Worm (Caenorhabditis elegans) whole organism, L2 larva: ENCODE data around the gene C17H12.6.

Experiments used
- C34F6.9 ChIP-seq: fragments of 150-350 bp; optimal IDR thresholded peaks from 2 replicates; lab custom pipeline; 2014; ENCODE audit warnings: missing biosample characterization, missing genetic modification characterization
- F13H6.1 ChIP-seq: sonication (generic microtip); optimal IDR thresholded peaks from 2 replicates; lab custom pipeline; 2016; ENCODE audit warnings: missing genetic modification characterization, missing compliant biosample characterization
- R02D3.7 ChIP-seq: fragments of 150-350 bp; optimal IDR thresholded peaks from 2 replicates; lab custom pipeline; 2014; ENCODE audit warnings: missing biosample characterization, missing genetic modification characterization
- Y55F3AM.14 ChIP-seq: fragments of 200-800 bp; sonication (Bioruptor generic); optimal IDR thresholded peaks from 2 replicates; lab custom pipeline; 2018; ENCODE audit warnings: mild to moderate bottlenecking, missing genetic modification characterization, missing compliant biosample characterization
- ZK546.5 ChIP-seq: sonication (generic microtip); optimal IDR thresholded peaks from 2 replicates; lab custom pipeline; 2017; ENCODE audit warnings: missing biosample characterization, missing genetic modification characterization
- alr-1 ChIP-seq: fragments of 150-350 bp; optimal IDR thresholded peaks from 2 replicates; lab custom pipeline; 2014; ENCODE audit warnings: missing biosample characterization, missing genetic modification characterization
- aly-2 ChIP-seq: fragments of 150-350 bp; optimal IDR thresholded peaks from 2 replicates; lab custom pipeline; 2014; ENCODE audit warnings: missing biosample characterization, missing genetic modification characterization
- ama-1 ChIP-seq: fragments of 150-350 bp; optimal IDR thresholded peaks from 2 replicates; lab custom pipeline; 2018; ENCODE audit warnings: inconsistent platforms
- blmp-1 ChIP-seq: sonication (generic microtip); optimal IDR thresholded peaks from 2 replicates; lab custom pipeline; 2017; ENCODE audit warnings: missing genetic modification characterization, mild to moderate bottlenecking, missing compliant biosample characterization, antibody characterized with exemption, moderate library complexity; ENCODE audit not compliant: insufficient read depth
- ceh-16 ChIP-seq: fragments of 150-350 bp; optimal IDR thresholded peaks from 2 replicates; lab custom pipeline; 2014; ENCODE audit warnings: missing biosample characterization, missing genetic modification characterization
- ceh-82 ChIP-seq: fragments of 150-350 bp; optimal IDR thresholded peaks from 2 replicates; lab custom pipeline; 2014; ENCODE audit warnings: missing biosample characterization, missing genetic modification characterization
- crh-2 ChIP-seq: sonication (generic microtip); optimal IDR thresholded peaks from 2 replicates; lab custom pipeline; 2017; ENCODE audit warnings: missing biosample characterization, missing genetic modification characterization
- egl-27 ChIP-seq: sonication (generic microtip); optimal IDR thresholded peaks from 3 replicates; lab custom pipeline; 2017; ENCODE audit warnings: missing biosample characterization, missing genetic modification reagents, missing genetic modification characterization
- elt-1 ChIP-seq: fragments of 150-350 bp; optimal IDR thresholded peaks from 2 replicates; lab custom pipeline; 2014; ENCODE audit warnings: missing biosample characterization, missing genetic modification characterization
- elt-3 ChIP-seq: sonication (generic microtip); optimal IDR thresholded peaks from 2 replicates; lab custom pipeline; 2017; ENCODE audit warnings: missing biosample characterization, missing genetic modification characterization
- fos-1 ChIP-seq: fragments of 150-350 bp; optimal IDR thresholded peaks from 2 replicates; lab custom pipeline; 2014; ENCODE audit warnings: missing biosample characterization, missing genetic modification characterization
- gmeb-1 ChIP-seq: fragments of 150-350 bp; optimal IDR thresholded peaks from 2 replicates; lab custom pipeline; 2014; ENCODE audit warnings: missing biosample characterization, missing genetic modification characterization
- lin-11 ChIP-seq: fragments of 150-350 bp; sonication (generic microtip); optimal IDR thresholded peaks from 2 replicates; lab custom pipeline; 2014; ENCODE audit warnings: missing biosample characterization, missing genetic modification characterization, inconsistent platforms, mixed read lengths
- lin-13 ChIP-seq: fragments of 150-350 bp; optimal IDR thresholded peaks from 2 replicates; lab custom pipeline; 2014; ENCODE audit warnings: missing biosample characterization, missing genetic modification reagents, missing genetic modification characterization
- lin-39 ChIP-seq: fragments of 150-350 bp; optimal IDR thresholded peaks from 2 replicates; lab custom pipeline; 2014; ENCODE audit warnings: missing biosample characterization, missing genetic modification reagents, missing genetic modification characterization
- lsy-2 ChIP-seq, 2 experiments: fragments of 150-350 bp in 1 of 2; sonication (generic microtip) in 1 of 2; optimal IDR thresholded peaks; 2 replicates each; lab custom pipeline; 2014 to 2017; ENCODE audit warnings: missing biosample characterization in 2 of 2, missing genetic modification characterization in 2 of 2
- mab-5 ChIP-seq: fragments of 150-350 bp; optimal IDR thresholded peaks from 2 replicates; lab custom pipeline; 2014; ENCODE audit warnings: missing biosample characterization, missing genetic modification characterization
- mbf-1 ChIP-seq: sonication (generic microtip); optimal IDR thresholded peaks from 2 replicates; lab custom pipeline; 2017; ENCODE audit warnings: missing biosample characterization, missing genetic modification characterization
- mdl-1 ChIP-seq, 2 experiments: fragments of 150-350 bp in 1 of 2; sonication (generic microtip) in 1 of 2; optimal IDR thresholded peaks; 2 replicates each; lab custom pipeline; 2017; ENCODE audit warnings: missing biosample characterization in 2 of 2, missing genetic modification characterization in 2 of 2
- nhr-10 ChIP-seq: sonication (generic microtip); optimal IDR thresholded peaks from 2 replicates; lab custom pipeline; 2017; ENCODE audit warnings: missing biosample characterization, missing genetic modification characterization
- nhr-12 ChIP-seq: fragments of 150-350 bp; optimal IDR thresholded peaks from 2 replicates; lab custom pipeline; 2014; ENCODE audit warnings: missing biosample characterization, missing genetic modification characterization
- nhr-129 ChIP-seq: fragments of 150-350 bp; optimal IDR thresholded peaks from 2 replicates; lab custom pipeline; 2014; ENCODE audit warnings: missing biosample characterization, missing genetic modification characterization
- nhr-21 ChIP-seq: fragments of 150-350 bp; optimal IDR thresholded peaks from 2 replicates; lab custom pipeline; 2014; ENCODE audit warnings: missing biosample characterization, missing genetic modification characterization
- nhr-23 ChIP-seq: fragments of 150-350 bp; optimal IDR thresholded peaks from 2 replicates; lab custom pipeline; 2014; ENCODE audit warnings: missing biosample characterization, missing genetic modification reagents, missing genetic modification characterization
- nhr-25 ChIP-seq: fragments of 150-350 bp; sonication (generic microtip); optimal IDR thresholded peaks from 3 replicates; lab custom pipeline; 2014; ENCODE audit warnings: missing biosample characterization, missing genetic modification characterization
- nhr-6 ChIP-seq: fragments of 150-350 bp; optimal IDR thresholded peaks from 2 replicates; lab custom pipeline; 2014; ENCODE audit warnings: missing biosample characterization, missing genetic modification characterization
- sem-4 ChIP-seq: fragments of 150-350 bp; optimal IDR thresholded peaks from 2 replicates; lab custom pipeline; 2014; ENCODE audit warnings: missing biosample characterization, missing genetic modification reagents, missing genetic modification characterization
- skn-1 ChIP-seq: sonication (generic microtip); optimal IDR thresholded peaks from 2 replicates; lab custom pipeline; 2017; ENCODE audit warnings: missing biosample characterization, missing genetic modification characterization
- sma-3 ChIP-seq: sonication (generic microtip); optimal IDR thresholded peaks from 2 replicates; lab custom pipeline; 2016; ENCODE audit warnings: missing genetic modification reagents, missing genetic modification characterization, missing compliant biosample characterization
- sma-9 ChIP-seq, 2 experiments: fragments of 150-350 bp in 1 of 2; sonication (generic microtip) in 1 of 2; optimal IDR thresholded peaks; 2 replicates each; lab custom pipeline; 2014 to 2016; ENCODE audit warnings: missing genetic modification characterization in 2 of 2, mild to moderate bottlenecking in 1 of 2, missing biosample characterization in 1 of 2, missing compliant biosample characterization in 1 of 2, missing genetic modification reagents in 1 of 2, moderate library complexity in 1 of 2
- unc-39 ChIP-seq: fragments of 150-350 bp; optimal IDR thresholded peaks from 2 replicates; lab custom pipeline; 2014; ENCODE audit warnings: missing biosample characterization, missing genetic modification characterization
- unc-55 ChIP-seq: fragments of 150-350 bp; sonication (generic microtip); optimal IDR thresholded peaks from 3 replicates; lab custom pipeline; 2014; ENCODE audit warnings: missing biosample characterization, missing genetic modification reagents, missing genetic modification characterization
- unc-62 ChIP-seq: fragments of 150-350 bp; optimal IDR thresholded peaks from 2 replicates; lab custom pipeline; 2014; ENCODE audit warnings: missing biosample characterization, missing genetic modification reagents, missing genetic modification characterization
- zag-1 ChIP-seq: fragments of 150-350 bp; optimal IDR thresholded peaks from 2 replicates; lab custom pipeline; 2014; ENCODE audit warnings: missing biosample characterization, missing genetic modification characterization
- ztf-1 ChIP-seq: fragments of 200-800 bp; sonication (Bioruptor generic); conservative IDR thresholded peaks from 2 replicates; pipeline ENCODE4 v1.3.6; 2022; ENCODE audit warnings: missing genetic modification characterization, missing compliant biosample characterization
- ztf-11 ChIP-seq: sonication (generic microtip); optimal IDR thresholded peaks from 2 replicates; lab custom pipeline; 2017; ENCODE audit warnings: missing biosample characterization, missing genetic modification characterization
- ztf-4 ChIP-seq: fragments of 150-350 bp; optimal IDR thresholded peaks from 2 replicates; lab custom pipeline; 2014; ENCODE audit warnings: missing biosample characterization, missing genetic modification characterization

Gene C17H12.6

ce11 chrIV:6842470-6843008 is 20.2 kb upstream of the C17H12.6 start, which contains the start of gene lip-1:
Gene lip-1, plus strand, starts transcription at chrIV:6842958.
- TF ChIP-seq ztf-1 (GFP tag; lab: Robert Waterston, UW) (no peak), ceh-16 (tag; lab: Kevin White, UChicago) (no peak), lin-39 (tag; lab: Kevin White, UChicago) (no peak), zag-1 (tag; lab: Kevin White, UChicago) (no peak), nhr-23 (tag; lab: Kevin White, UChicago) (no peak), sma-9 (GFP tag; optimal IDR thresholded peaks at IDR 0.05; lab: Kevin White, UChicago) (no peak), sma-9 (tag; optimal IDR thresholded peaks at IDR 0.05; lab: Kevin White, UChicago) (no peak), nhr-129 (tag; lab: Kevin White, UChicago) (no peak), gmeb-1 (no peak), nhr-6 (no peak), nhr-21 (tag; lab: Kevin White, UChicago) (no peak), mbf-1 (tag; lab: Kevin White, UChicago) (no peak), ZK546.5 (tag; lab: Kevin White, UChicago) (no peak), lin-11 (tag; lab: Kevin White, UChicago) (no peak), ama-1 (lab: Kevin White, UChicago) (no peak), nhr-10 (tag; lab: Kevin White, UChicago) (no peak), R02D3.7 (tag; lab: Kevin White, UChicago) (no peak), egl-27 (tag; lab: Kevin White, UChicago) (no peak), blmp-1 (no peak), alr-1 (tag; lab: Kevin White, UChicago) (no peak)

ce11 chrIV:6841562-6842282 is 19.4 kb upstream of the C17H12.6 start:
- no peak for TF ChIP-seq unc-62
- peak; percentile 9 for TF ChIP-seq blmp-1
- peak; percentile 42 for TF ChIP-seq nhr-25 (tag; lab: Kevin White, UChicago)
- TF ChIP-seq lin-39 (tag; lab: Kevin White, UChicago), result no peak
- TF ChIP-seq fos-1 (tag; lab: Kevin White, UChicago), result peak; percentile 13

DNA sequence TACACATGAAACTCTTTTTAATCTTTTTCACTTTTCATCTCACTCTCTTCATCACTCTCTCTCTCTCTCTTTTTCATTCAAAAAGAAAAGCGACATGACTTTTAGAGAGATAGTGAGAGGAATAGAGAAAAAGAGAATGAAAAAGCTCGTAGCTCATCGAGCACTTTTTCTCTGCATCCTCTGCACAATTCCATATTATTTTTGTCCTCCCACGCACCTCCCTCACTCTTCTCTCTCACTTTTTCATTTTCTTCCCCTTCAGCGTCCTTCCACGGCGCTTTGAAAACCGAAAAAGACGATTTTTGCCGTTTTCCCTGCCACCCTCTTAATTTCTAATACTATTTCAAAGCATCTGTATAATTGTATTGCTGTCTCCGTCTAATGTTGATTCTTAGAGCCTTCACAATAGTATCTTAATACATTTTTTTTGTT is 16.8 kb upstream of the C17H12.6 start:
- TF ChIP-seq C34F6.9 (peak; percentile 96), nhr-6 (peak; percentile 79), Y55F3AM.14 (peak; percentile 82), mdl-1 (tag; optimal IDR thresholded peaks at IDR 0.05; lab: Kevin White, UChicago) (peak; percentile 62 to 81), unc-39 (tag; lab: Kevin White, UChicago) (peak; percentile 2), mab-5 (peak; percentile 79), nhr-21 (tag; lab: Kevin White, UChicago) (no peak), unc-55 (GFP tag; lab: Kevin White, UChicago) (peak; percentile 94), nhr-12 (tag; lab: Kevin White, UChicago) (no peak), nhr-129 (tag; lab: Kevin White, UChicago) (peak; percentile 77), elt-3 (tag; lab: Kevin White, UChicago) (no peak), unc-62 (peak; percentile 53), F13H6.1 (tag; lab: Kevin White, UChicago) (peak; percentile 95), egl-27 (tag; lab: Kevin White, UChicago) (peak; percentile 81), ztf-11 (tag; lab: Kevin White, UChicago) (no peak), ceh-82 (peak; percentile 65), nhr-25 (tag; lab: Kevin White, UChicago) (no peak), zag-1 (tag; lab: Kevin White, UChicago) (peak; percentile 92), elt-1 (tag; lab: Kevin White, UChicago) (no peak), nhr-10 (tag; lab: Kevin White, UChicago) (peak; percentile 51), skn-1 (tag; lab: Kevin White, UChicago) (peak; percentile 23), R02D3.7 (tag; lab: Kevin White, UChicago) (no peak), blmp-1 (peak; percentile 41), crh-2 (tag; lab: Kevin White, UChicago) (peak; percentile 88), gmeb-1 (peak; percentile 61), ztf-4 (tag; lab: Kevin White, UChicago) (peak; percentile 55), lin-13 (peak; percentile 72), lsy-2 (tag; optimal IDR thresholded peaks at IDR 0.05; lab: Kevin White, UChicago) (peak; percentile 49 to 86), lin-39 (tag; lab: Kevin White, UChicago) (no peak), sma-9 (GFP tag; optimal IDR thresholded peaks at IDR 0.05; lab: Kevin White, UChicago) (peak; percentile 98), sma-9 (tag; optimal IDR thresholded peaks at IDR 0.05; lab: Kevin White, UChicago) (no peak), ZK546.5 (tag; lab: Kevin White, UChicago) (peak; percentile 15), sma-3 (GFP tag; lab: Kevin White, UChicago) (peak; percentile 61), sem-4 (tag; lab: Kevin White, UChicago) (peak; percentile 68), fos-1 (tag; lab: Kevin White, UChicago) (peak; percentile 89), aly-2 (tag; lab: Kevin White, UChicago) (no peak)
- TF ChIP-seq, all 48 proteins: peak for 26
